Worm (Caenorhabditis elegans) whole organism, L3 larva: ENCODE results near the gene grl-10.

Experiments
- R02D3.7 ChIP-seq: fragments of 150-350 bp; optimal IDR thresholded peaks from 2 replicates; lab custom pipeline; 2014; ENCODE audit warnings: missing biosample characterization, missing genetic modification characterization
- aly-2 ChIP-seq: fragments of 150-350 bp; optimal IDR thresholded peaks from 2 replicates; lab custom pipeline; 2014; ENCODE audit warnings: missing biosample characterization, missing genetic modification characterization
- ama-1 ChIP-seq: fragments of 150-350 bp; optimal IDR thresholded peaks from 2 replicates; lab custom pipeline; 2018
- egl-27 ChIP-seq: sonication (generic microtip); optimal IDR thresholded peaks from 4 replicates; lab custom pipeline; 2017; ENCODE audit warnings: missing biosample characterization, missing genetic modification reagents, missing genetic modification characterization
- nhr-237 ChIP-seq: fragments of 150-350 bp; optimal IDR thresholded peaks from 2 replicates; lab custom pipeline; 2014; ENCODE audit warnings: missing biosample characterization, missing genetic modification characterization
- pha-4 ChIP-seq: fragments of 150-350 bp; optimal IDR thresholded peaks from 2 replicates; lab custom pipeline; 2014; ENCODE audit warnings: missing biosample characterization, missing genetic modification reagents, missing genetic modification characterization
- sea-2 ChIP-seq: fragments of 150-350 bp; sonication (generic microtip); optimal IDR thresholded peaks from 4 replicates; lab custom pipeline; 2014; ENCODE audit warnings: missing biosample characterization, missing genetic modification reagents, missing genetic modification characterization
- unc-62 ChIP-seq: fragments of 150-350 bp; sonication (generic microtip); optimal IDR thresholded peaks from 4 replicates; lab custom pipeline; 2014; ENCODE audit warnings: missing biosample characterization, missing genetic modification reagents, missing genetic modification characterization
- zag-1 ChIP-seq: fragments of 150-350 bp; optimal IDR thresholded peaks from 2 replicates; lab custom pipeline; 2014; ENCODE audit warnings: missing biosample characterization, missing genetic modification characterization

- TF ChIP-seq pha-4 (no peak), aly-2 (tag; lab: Kevin White, UChicago) (no peak), R02D3.7 (tag; lab: Kevin White, UChicago) (no peak), zag-1 (no peak), nhr-237 (tag; lab: Kevin White, UChicago) (no peak), ama-1 (lab: Kevin White, UChicago) (no peak), sea-2 (GFP tag; lab: Kevin White, UChicago) (no peak), unc-62 (no peak), egl-27 (tag; lab: Kevin White, UChicago) (no peak)
Observed at ce11 chrV:7739949-7740348, 34.4 kb upstream of the grl-10 start.
